Worm (Caenorhabditis elegans): ENCODE data around the gene M28.8.

Gene M28.8

ce11 chrII:10659585-10659984 is 31.5 kb downstream of the M28.8 start:
- TF ChIP-seq vab-7 (GFP tag; IDR thresholded peaks at IDR 0.05) = no peak
- no peak for TF ChIP-seq unc-62 (GFP tag; optimal IDR thresholded peaks at IDR 0.05 in 1 of 2)
- TF ChIP-seq unc-62 (tag; optimal IDR thresholded peaks at IDR 0.05) = no peak
- TF ChIP-seq egl-43 (GFP tag; IDR thresholded peaks at IDR 0.05) = no peak
- TF ChIP-seq aha-1 (tag) = peak; percentile 59
- TF ChIP-seq ctbp-1 (GFP tag; IDR thresholded peaks at IDR 0.05) = no peak
- TF ChIP-seq mes-2 (tag; optimal IDR thresholded peaks at IDR 0.05; ENCODE audit: poor library complexity, severe bottlenecking) = no peak
- no peak for TF ChIP-seq attf-4 (tag; optimal IDR thresholded peaks at IDR 0.05)
- no peak for TF ChIP-seq nhr-76 (tag; optimal IDR thresholded peaks at IDR 0.05)

- TF ChIP-seq nhr-28 (tag; optimal IDR thresholded peaks at IDR 0.05) (no peak), hlh-11 (tag; optimal IDR thresholded peaks at IDR 0.05) (no peak), lin-15B (tag; optimal IDR thresholded peaks at IDR 0.05) (no peak), nhr-25 (tag; optimal IDR thresholded peaks at IDR 0.05; ENCODE audit: borderline replicate concordance, insufficient read depth) (no peak), spr-3 (GFP tag; optimal IDR thresholded peaks at IDR 0.05) (no peak)
Observed at ce11 chrII:10660892-10661291, 32.8 kb downstream of the M28.8 start, which contains the start of gene marc-2. TSS of gene marc-2 (minus strand) at chrII:10660992.

- TF ChIP-seq gei-8 (GFP tag; optimal IDR thresholded peaks at IDR 0.05) = no peak
- peak; percentile 56 for TF ChIP-seq set-16 (GFP tag; IDR thresholded peaks at IDR 0.05)
- TF ChIP-seq ZK546.5 (tag; optimal IDR thresholded peaks at IDR 0.05) = no peak
- peak; percentile 1 for TF ChIP-seq nhr-28 (tag; optimal IDR thresholded peaks at IDR 0.05)
- peak; percentile 53 for TF ChIP-seq hlh-11 (tag; optimal IDR thresholded peaks at IDR 0.05)
- TF ChIP-seq duxl-1 (tag; optimal IDR thresholded peaks at IDR 0.05; ENCODE audit: poor library complexity) = no peak
- peak; percentile 68 for TF ChIP-seq hlh-30 (tag; optimal IDR thresholded peaks at IDR 0.05; ENCODE audit: insufficient read depth)
- TF ChIP-seq hif-1 (tag; optimal IDR thresholded peaks at IDR 0.05) = no peak
- no peak for TF ChIP-seq F49E8.2 (tag; optimal IDR thresholded peaks at IDR 0.05; ENCODE audit: borderline replicate concordance)
Observed at ce11 chrII:10661448-10662064, 33.5 kb downstream of the M28.8 start.

ce11 chrII:10662279-10662678 is 34.2 kb downstream of the M28.8 start:
- TF ChIP-seq F10B5.3 (tag; optimal IDR thresholded peaks at IDR 0.05) (no peak), aha-1 (tag) (peak; percentile 86)

- TF ChIP-seq hlh-30 (tag; optimal IDR thresholded peaks at IDR 0.05; ENCODE audit: insufficient read depth) (no peak), tra-1 (GFP tag; IDR thresholded peaks at IDR 0.05) (no peak), nhr-28 (tag; optimal IDR thresholded peaks at IDR 0.05) (no peak), lin-38 (GFP tag; IDR thresholded peaks at IDR 0.05) (peak; percentile 88)
Observed at ce11 chrII:10662698-10663097, 34.6 kb downstream of the M28.8 start, which contains the start of gene D2089.8. TSS of gene D2089.8 (minus strand) at chrII:10662781.

ce11 chrII:10665031-10665430 is 37.0 kb downstream of the M28.8 start, which contains the start of gene D2089.3:
TSS of gene D2089.3 (minus strand) at chrII:10665131.
- TF ChIP-seq hmg-1.1 (GFP tag; IDR thresholded peaks at IDR 0.05) (no peak), hif-1 (tag; optimal IDR thresholded peaks at IDR 0.05) (no peak), aha-1 (tag) (peak; percentile 66)

- TF ChIP-seq ceh-32 (tag; optimal IDR thresholded peaks at IDR 0.05; ENCODE audit: poor library complexity) (no peak), egl-43 (GFP tag; IDR thresholded peaks at IDR 0.05) (no peak), dve-1 (tag; optimal IDR thresholded peaks at IDR 0.05; ENCODE audit: insufficient read depth) (no peak), tra-1 (GFP tag; IDR thresholded peaks at IDR 0.05) (no peak), F37D6.2 (tag; optimal IDR thresholded peaks at IDR 0.05) (no peak)
Observed at ce11 chrII:10675302-10675701, 47.2 kb downstream of the M28.8 start, which contains the start of gene ptb-1. TSS of gene ptb-1 (plus strand) at chrII:10675602.
